Worm (Caenorhabditis elegans): ENCODE data around the gene K08B5.2.
A peak's percentile ranks its signal among the peaks of the same experiment; 100 is the strongest.

Gene K08B5.2

DNA sequence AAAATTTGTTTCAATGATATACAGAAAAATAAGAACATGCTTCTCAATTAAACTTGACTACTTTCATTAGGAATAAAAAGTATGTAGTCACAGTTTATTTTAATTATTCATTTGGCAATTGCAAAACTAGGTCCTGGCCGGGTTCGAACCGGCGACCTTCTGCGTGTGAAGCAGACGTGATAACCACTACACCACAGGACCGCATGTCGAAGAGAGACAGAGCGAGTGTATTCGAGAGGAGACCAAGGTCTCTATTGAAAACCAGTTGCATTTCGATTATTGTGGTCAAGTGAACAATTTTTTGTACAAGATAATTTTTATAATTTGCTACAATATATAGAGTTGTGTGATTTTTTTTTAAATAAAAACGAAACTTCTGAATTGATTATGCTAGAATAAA lies 37.1 kb upstream of the K08B5.2 start (continued):
- TF ChIP-seq lin-11 (tag; optimal IDR thresholded peaks at IDR 0.05) (peak; percentile 59), sma-9 (GFP tag; optimal IDR thresholded peaks at IDR 0.05) (peak; percentile 59), sma-9 (tag; optimal IDR thresholded peaks at IDR 0.05) (no peak), nhr-21 (tag; optimal IDR thresholded peaks at IDR 0.05) (peak; percentile 40), unc-39 (tag; optimal IDR thresholded peaks at IDR 0.05) (no peak), ztf-11 (tag; optimal IDR thresholded peaks at IDR 0.05) (no peak), dmd-4 (tag; optimal IDR thresholded peaks at IDR 0.05) (no peak), skn-1 (tag; optimal IDR thresholded peaks at IDR 0.05) (no peak), aly-2 (tag; optimal IDR thresholded peaks at IDR 0.05) (no peak), nhr-25 (tag; optimal IDR thresholded peaks at IDR 0.05) (peak; percentile 33), sma-3 (GFP tag; optimal IDR thresholded peaks at IDR 0.05) (peak; percentile 61)

ce11 chrX:16590230-16590629 lies 36.5 kb upstream of the K08B5.2 start:
- TF ChIP-seq fos-1 (tag; optimal IDR thresholded peaks at IDR 0.05), result peak; percentile 6
- TF ChIP-seq mdl-1 (tag; optimal IDR thresholded peaks at IDR 0.05), result no peak

DNA sequence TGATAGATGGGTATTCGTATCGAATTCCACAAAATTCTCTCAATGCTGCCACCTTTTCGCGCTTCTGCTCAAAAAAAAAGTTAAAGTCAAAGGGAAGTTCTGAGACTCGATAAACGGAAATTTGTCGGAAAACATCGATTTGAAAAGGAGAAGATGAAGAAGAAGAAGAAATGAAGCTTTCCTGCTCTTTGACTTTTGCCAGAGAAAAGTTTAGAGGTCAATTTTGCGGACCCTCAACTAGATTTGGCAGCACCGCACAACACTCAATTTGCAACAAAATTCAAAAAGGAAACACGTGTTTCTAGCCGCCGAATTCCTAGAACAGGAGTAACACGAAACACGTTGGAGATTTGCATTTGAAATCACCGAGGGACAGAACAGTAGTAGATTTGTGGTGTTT lies 34.4 kb upstream of the K08B5.2 start:
- TF ChIP-seq unc-55 (GFP tag; optimal IDR thresholded peaks at IDR 0.05) (no peak), egl-27 (tag; optimal IDR thresholded peaks at IDR 0.05) (no peak), blmp-1 (tag; optimal IDR thresholded peaks at IDR 0.05; ENCODE audit: insufficient read depth) (no peak), ama-1 (optimal IDR thresholded peaks at IDR 0.05) (no peak), mdl-1 (tag; optimal IDR thresholded peaks at IDR 0.05) (no peak), nhr-12 (tag; optimal IDR thresholded peaks at IDR 0.05) (no peak), ceh-16 (tag; optimal IDR thresholded peaks at IDR 0.05) (no peak)

- TF ChIP-seq nhr-25 (tag; optimal IDR thresholded peaks at IDR 0.05) (no peak), ama-1 (optimal IDR thresholded peaks at IDR 0.05) (no peak), nhr-129 (tag; optimal IDR thresholded peaks at IDR 0.05) (no peak), ztf-4 (tag; optimal IDR thresholded peaks at IDR 0.05) (no peak), sem-4 (tag; optimal IDR thresholded peaks at IDR 0.05) (no peak), sma-3 (GFP tag; optimal IDR thresholded peaks at IDR 0.05) (no peak), snpc-4 (tag; optimal IDR thresholded peaks at IDR 0.05) (no peak), fos-1 (tag; optimal IDR thresholded peaks at IDR 0.05) (no peak), unc-39 (tag; optimal IDR thresholded peaks at IDR 0.05) (no peak), unc-55 (GFP tag; optimal IDR thresholded peaks at IDR 0.05) (no peak), blmp-1 (tag; optimal IDR thresholded peaks at IDR 0.05; ENCODE audit: insufficient read depth) (no peak), nhr-6 (tag; optimal IDR thresholded peaks at IDR 0.05) (no peak), F13H6.1 (tag; optimal IDR thresholded peaks at IDR 0.05) (no peak), sma-9 (GFP tag; optimal IDR thresholded peaks at IDR 0.05) (no peak), sma-9 (tag; optimal IDR thresholded peaks at IDR 0.05) (no peak), elt-1 (tag; optimal IDR thresholded peaks at IDR 0.05) (no peak), lin-39 (tag; optimal IDR thresholded peaks at IDR 0.05) (no peak), alr-1 (tag; optimal IDR thresholded peaks at IDR 0.05) (no peak)
Observed at ce11 chrX:16579303-16579795, 25.7 kb upstream of the K08B5.2 start, which contains the start of gene ser-1. ser-1 (plus strand) TSS chrX:16579745.

DNA sequence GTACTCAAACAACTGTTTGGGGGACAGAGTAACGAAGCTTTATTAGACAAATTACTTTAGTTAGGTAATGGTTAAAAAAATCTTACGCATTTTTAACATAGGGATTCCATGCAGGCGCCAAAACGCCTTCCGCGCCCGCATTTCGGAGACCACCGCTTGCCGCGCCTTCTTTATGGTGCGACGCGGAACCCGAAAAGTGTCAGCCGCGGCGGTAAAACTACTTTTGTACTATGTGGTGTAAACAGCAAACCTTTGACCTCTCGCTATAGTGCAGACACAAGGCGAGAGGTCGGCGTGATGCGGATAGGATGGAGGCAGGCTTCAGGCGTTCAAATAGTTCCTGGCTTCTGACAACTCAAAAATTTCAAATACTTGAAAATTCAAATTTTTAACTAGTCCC lies 21.6 kb upstream of the K08B5.2 start:
- no peak for TF ChIP-seq nhr-23 (tag; optimal IDR thresholded peaks at IDR 0.05)
- TF ChIP-seq lin-13 (GFP tag; optimal IDR thresholded peaks at IDR 0.05), result no peak
- TF ChIP-seq nhr-21 (tag; optimal IDR thresholded peaks at IDR 0.05), result no peak
- TF ChIP-seq peb-1 (tag; optimal IDR thresholded peaks at IDR 0.05), result no peak
- no peak for TF ChIP-seq ztf-4 (tag; optimal IDR thresholded peaks at IDR 0.05)
- TF ChIP-seq unc-55 (GFP tag; optimal IDR thresholded peaks at IDR 0.05), result no peak
- no peak for TF ChIP-seq fos-1 (tag; optimal IDR thresholded peaks at IDR 0.05)
- no peak for TF ChIP-seq unc-62 (GFP tag; optimal IDR thresholded peaks at IDR 0.05)
- TF ChIP-seq egl-27 (tag; optimal IDR thresholded peaks at IDR 0.05), result no peak
- no peak for TF ChIP-seq lin-39 (tag; optimal IDR thresholded peaks at IDR 0.05)
- no peak for TF ChIP-seq sem-4 (tag; optimal IDR thresholded peaks at IDR 0.05)
- TF ChIP-seq mab-5 (tag; optimal IDR thresholded peaks at IDR 0.05), result no peak

ce11 chrX:16574303-16574702 lies 20.6 kb upstream of the K08B5.2 start:
- TF ChIP-seq zag-1 (tag; optimal IDR thresholded peaks at IDR 0.05) (no peak), mdl-1 (tag; optimal IDR thresholded peaks at IDR 0.05) (no peak), snpc-4 (tag; optimal IDR thresholded peaks at IDR 0.05) (no peak)
